Fruit fly (Drosophila melanogaster) whole organism, embryonic: ENCODE data around the gene SpdS.

Source experiments
- Abd-B ChIP-seq: fragments of 200-800 bp; sonication (Bioruptor generic); optimal IDR thresholded peaks from 2 replicates; lab custom pipeline; 2018; ENCODE audit warnings: missing biosample characterization, mild to moderate bottlenecking, missing genetic modification characterization, moderate library complexity
- CG10321 ChIP-seq: fragments of 200-800 bp; sonication (Bioruptor generic); IDR thresholded peaks from 2 replicates; pipeline ENCODE4 v1.3.6; 2022; ENCODE audit warnings: missing biosample characterization, missing genetic modification characterization
- CG10654 ChIP-seq: fragments of 200-800 bp; sonication (Bioruptor generic); optimal IDR thresholded peaks from 2 replicates; lab custom pipeline; 2016; ENCODE audit warnings: missing biosample characterization, missing genetic modification characterization
- CG10959 ChIP-seq: fragments of 200-800 bp; sonication (Bioruptor generic); IDR thresholded peaks from 2 replicates; pipeline ENCODE4 v1.3.6; 2022; ENCODE audit warnings: missing biosample characterization, missing genetic modification characterization
- CG11093 ChIP-seq: fragments of 200-800 bp; sonication (Bioruptor generic); IDR thresholded peaks from 3 replicates; pipeline ENCODE4 v1.3.6; 2022; ENCODE audit warnings: missing biosample characterization, missing genetic modification characterization
- CG11456 ChIP-seq: fragments of 200-800 bp; sonication (Bioruptor generic); IDR thresholded peaks from 3 replicates; pipeline ENCODE4 v1.3.6; 2022; ENCODE audit warnings: missing biosample characterization, missing genetic modification characterization
- CG11560 ChIP-seq: fragments of 200-800 bp; sonication (Bioruptor generic); IDR thresholded peaks from 3 replicates; pipeline ENCODE4 v1.3.6; 2022; ENCODE audit warnings: missing biosample characterization, missing genetic modification characterization
- CG14965 ChIP-seq: fragments of 200-800 bp; sonication (Bioruptor generic); optimal IDR thresholded peaks from 2 replicates; lab custom pipeline; 2016; ENCODE audit warnings: missing biosample characterization, missing genetic modification characterization, borderline replicate concordance
- CG15601 ChIP-seq: fragments of 200-800 bp; sonication (Bioruptor generic); optimal IDR thresholded peaks from 3 replicates; lab custom pipeline; 2019; ENCODE audit warnings: missing biosample characterization, mild to moderate bottlenecking, missing genetic modification characterization, moderate library complexity
- CG16779 ChIP-seq: fragments of 200-800 bp; sonication (Bioruptor generic); IDR thresholded peaks from 2 replicates; pipeline ENCODE4 v1.3.6; 2022; ENCODE audit warnings: missing biosample characterization, missing genetic modification characterization
- CG16863 ChIP-seq: fragments of 200-800 bp; sonication (Bioruptor generic); optimal IDR thresholded peaks from 3 replicates; lab custom pipeline; 2016; ENCODE audit warnings: missing biosample characterization, missing genetic modification characterization
- CG17186 ChIP-seq: fragments of 200-800 bp; sonication (Bioruptor generic); optimal IDR thresholded peaks from 3 replicates; lab custom pipeline; 2017; ENCODE audit warnings: missing biosample characterization, missing genetic modification reagents, missing genetic modification characterization
- CG17359 ChIP-seq: fragments of 200-800 bp; sonication (Bioruptor generic); optimal IDR thresholded peaks from 3 replicates; lab custom pipeline; 2018; ENCODE audit warnings: missing biosample characterization, mild to moderate bottlenecking, missing genetic modification characterization, moderate library complexity
- CG17802 ChIP-seq: fragments of 200-800 bp; sonication (Bioruptor generic); optimal IDR thresholded peaks from 2 replicates; lab custom pipeline; 2018; ENCODE audit warnings: missing biosample characterization, mild to moderate bottlenecking, missing genetic modification characterization, moderate library complexity
- CG1792 ChIP-seq: fragments of 200-800 bp; sonication (Bioruptor generic); optimal IDR thresholded peaks from 2 replicates; lab custom pipeline; 2016; ENCODE audit warnings: missing biosample characterization, missing genetic modification characterization
- CG2116 ChIP-seq: fragments of 200-800 bp; sonication (Bioruptor generic); optimal IDR thresholded peaks from 3 replicates; lab custom pipeline; 2018; ENCODE audit warnings: missing biosample characterization, mild to moderate bottlenecking, missing genetic modification characterization
- CG2129 ChIP-seq: fragments of 200-800 bp; sonication (Bioruptor generic); IDR thresholded peaks from 2 replicates; pipeline ENCODE4 v1.3.6; 2022; ENCODE audit warnings: missing biosample characterization, missing genetic modification characterization; ENCODE audit not compliant: partially characterized antibody
- CG3065 ChIP-seq: fragments of 200-800 bp; sonication (Bioruptor generic); optimal IDR thresholded peaks from 2 replicates; lab custom pipeline; 2016; ENCODE audit warnings: missing biosample characterization, missing genetic modification characterization
- CG32772 ChIP-seq: fragments of 200-800 bp; sonication (Bioruptor generic); IDR thresholded peaks from 2 replicates; pipeline ENCODE4 v1.3.6; 2022; ENCODE audit warnings: missing biosample characterization, missing genetic modification characterization
- CG33213 ChIP-seq: fragments of 200-800 bp; sonication (Bioruptor generic); optimal IDR thresholded peaks from 3 replicates; lab custom pipeline; 2016; ENCODE audit warnings: missing biosample characterization, missing genetic modification characterization
- CG34422 ChIP-seq: fragments of 200-800 bp; sonication (Bioruptor generic); IDR thresholded peaks from 3 replicates; pipeline ENCODE4 v1.3.6; 2022; ENCODE audit warnings: missing biosample characterization, missing genetic modification characterization
- CG4707 ChIP-seq: fragments of 200-800 bp; sonication (Bioruptor generic); optimal IDR thresholded peaks from 2 replicates; lab custom pipeline; 2018; ENCODE audit warnings: missing biosample characterization, mild to moderate bottlenecking, missing genetic modification characterization, moderate library complexity
- CG6689 ChIP-seq: fragments of 200-800 bp; sonication (Bioruptor generic); IDR thresholded peaks from 2 replicates; pipeline ENCODE4 v1.3.6; 2022; ENCODE audit warnings: missing biosample characterization, missing genetic modification characterization
- CG7963 ChIP-seq: fragments of 200-800 bp; sonication (Bioruptor generic); IDR thresholded peaks from 3 replicates; pipeline ENCODE4 v1.3.6; 2022; ENCODE audit warnings: missing biosample characterization, missing genetic modification characterization; ENCODE audit not compliant: partially characterized antibody
- CG8765 ChIP-seq: fragments of 200-800 bp; sonication (Bioruptor generic); IDR thresholded peaks from 2 replicates; pipeline ENCODE4 v1.3.6; 2022; ENCODE audit warnings: missing biosample characterization, missing genetic modification characterization
- CG8944 ChIP-seq: fragments of 200-800 bp; sonication (Bioruptor generic); optimal IDR thresholded peaks from 3 replicates; lab custom pipeline; 2016; ENCODE audit warnings: missing biosample characterization, missing genetic modification characterization
- Fer2 ChIP-seq: fragments of 200-800 bp; sonication (Bioruptor generic); optimal IDR thresholded peaks from 2 replicates; lab custom pipeline; 2018; ENCODE audit warnings: missing biosample characterization, mild to moderate bottlenecking, missing genetic modification characterization, moderate library complexity
- Oli ChIP-seq: fragments of 200-800 bp; sonication (Bioruptor generic); optimal IDR thresholded peaks from 2 replicates; lab custom pipeline; 2018; ENCODE audit warnings: missing biosample characterization, mild to moderate bottlenecking, missing genetic modification characterization, moderate library complexity
- Usf ChIP-seq: fragments of 200-800 bp; sonication (Bioruptor generic); optimal IDR thresholded peaks from 2 replicates; lab custom pipeline; 2017; ENCODE audit warnings: missing genotype, missing biosample characterization, missing genetic modification characterization
- abd-A ChIP-seq: fragments of 200-800 bp; sonication (Bioruptor generic); optimal IDR thresholded peaks from 3 replicates; lab custom pipeline; 2019; ENCODE audit warnings: missing biosample characterization, mild to moderate bottlenecking, missing genetic modification characterization, moderate library complexity
- amos ChIP-seq: fragments of 200-800 bp; sonication (Bioruptor generic); IDR thresholded peaks from 2 replicates; pipeline ENCODE4 v1.3.6; 2022; ENCODE audit warnings: missing biosample characterization, missing genetic modification characterization; ENCODE audit not compliant: partially characterized antibody
- ap ChIP-seq: fragments of 200-800 bp; sonication (Bioruptor generic); IDR thresholded peaks from 2 replicates; pipeline ENCODE4 v1.3.6; 2022; ENCODE audit warnings: missing biosample characterization, missing genetic modification characterization
- bbx ChIP-seq: fragments of 200-800 bp; sonication (Bioruptor generic); IDR thresholded peaks from 2 replicates; pipeline ENCODE4 v1.3.6; 2022; ENCODE audit warnings: missing biosample characterization, missing genetic modification characterization; ENCODE audit not compliant: partially characterized antibody
- cad ChIP-seq: fragments of >200 bp; optimal IDR thresholded peaks from 2 replicates; lab custom pipeline; 2017; ENCODE audit warnings: missing biosample characterization, missing genetic modification characterization
- ci ChIP-seq: fragments of 200-800 bp; sonication (Bioruptor generic); IDR thresholded peaks from 3 replicates; pipeline ENCODE4 v1.3.6; 2022; ENCODE audit warnings: missing biosample characterization, missing genetic modification characterization
- dati ChIP-seq: fragments of 200-800 bp; sonication (Bioruptor generic); IDR thresholded peaks from 2 replicates; pipeline ENCODE4 v1.3.6; 2022; ENCODE audit warnings: missing biosample characterization, missing genetic modification characterization
- dm ChIP-seq: fragments of 200-800 bp; sonication (Bioruptor generic); optimal IDR thresholded peaks from 3 replicates; lab custom pipeline; 2016; ENCODE audit warnings: missing biosample characterization, missing genetic modification characterization
- dmrt99B ChIP-seq: fragments of 200-800 bp; sonication (Bioruptor generic); optimal IDR thresholded peaks from 2 replicates; lab custom pipeline; 2018; ENCODE audit warnings: missing biosample characterization, mild to moderate bottlenecking, missing genetic modification characterization, moderate library complexity
- dpn ChIP-seq, 2 experiments: fragments of 200-800 bp; sonication (Bioruptor generic); optimal IDR thresholded peaks; 3 replicates each; lab custom pipeline; 2016; ENCODE audit warnings: missing biosample characterization in 2 of 2, missing genetic modification characterization in 2 of 2
- hth ChIP-seq: fragments of >200 bp; optimal IDR thresholded peaks from 2 replicates; lab custom pipeline; 2017; ENCODE audit warnings: inconsistent platforms
- ind ChIP-seq: fragments of 200-800 bp; sonication (Bioruptor generic); optimal IDR thresholded peaks from 3 replicates; lab custom pipeline; 2016; ENCODE audit warnings: missing biosample characterization, missing genetic modification characterization
- knrl ChIP-seq: fragments of 200-800 bp; sonication (Bioruptor generic); IDR thresholded peaks from 3 replicates; pipeline ENCODE4 v1.3.6; 2022; ENCODE audit warnings: missing biosample characterization, missing genetic modification characterization; ENCODE audit not compliant: partially characterized antibody
- lilli ChIP-seq: fragments of 200-800 bp; sonication (Bioruptor generic); optimal IDR thresholded peaks from 3 replicates; lab custom pipeline; 2016; ENCODE audit warnings: missing biosample characterization, missing genetic modification characterization
- mld ChIP-seq: fragments of 200-800 bp; sonication (Bioruptor generic); IDR thresholded peaks from 3 replicates; pipeline ENCODE4 v1.3.6; 2022; ENCODE audit warnings: missing biosample characterization, missing genetic modification characterization; ENCODE audit not compliant: partially characterized antibody
- pfk ChIP-seq: fragments of 200-800 bp; sonication (Bioruptor generic); optimal IDR thresholded peaks from 2 replicates; lab custom pipeline; 2018; ENCODE audit warnings: missing biosample characterization, mild to moderate bottlenecking, missing genetic modification characterization, moderate library complexity
- phol ChIP-seq: fragments of 200-800 bp; sonication (Bioruptor generic); optimal IDR thresholded peaks from 3 replicates; lab custom pipeline; 2018; ENCODE audit warnings: missing biosample characterization, mild to moderate bottlenecking, missing genetic modification characterization, moderate library complexity
- scrt ChIP-seq: fragments of 200-800 bp; sonication (Bioruptor generic); optimal IDR thresholded peaks from 2 replicates; lab custom pipeline; 2018; ENCODE audit warnings: missing biosample characterization, mild to moderate bottlenecking, missing genetic modification characterization, moderate library complexity
- sens-2 ChIP-seq: fragments of 200-800 bp; sonication (Bioruptor generic); IDR thresholded peaks from 2 replicates; pipeline ENCODE4 v1.3.6; 2022; ENCODE audit warnings: missing biosample characterization, missing genetic modification characterization
- sr ChIP-seq: fragments of 200-800 bp; sonication (Bioruptor generic); IDR thresholded peaks from 3 replicates; pipeline ENCODE4 v1.3.6; 2022; ENCODE audit warnings: missing biosample characterization, missing genetic modification characterization
- zfh1 ChIP-seq: fragments of 200-800 bp; sonication (Bioruptor generic); IDR thresholded peaks from 3 replicates; pipeline ENCODE4 v1.3.6; 2022; ENCODE audit warnings: missing biosample characterization, missing genetic modification characterization

The SpdS gene

dm6 chr3R:9626880-9627401, 4.5 kb upstream of the SpdS start, which contains the start of the genes CG9427 and CG8319 (continued):
- TF ChIP-seq CG14965 (GFP tag; lab: Kevin White, UChicago) (no peak), CG11093 (no peak), knrl (GFP tag; lab: Robert Waterston, UW) (peak; percentile 87), CG15601 (tag; lab: Kevin White, UChicago) (peak; percentile 33), CG1792 (GFP tag; lab: Kevin White, UChicago) (no peak), CG8944 (GFP tag; lab: Kevin White, UChicago) (peak; percentile 34), Usf (GFP tag; lab: Kevin White, UChicago) (no peak), CG2129 (GFP tag; lab: Robert Waterston, UW) (peak; percentile 75), scrt (GFP tag; lab: Kevin White, UChicago) (peak; percentile 40), ind (GFP tag; lab: Kevin White, UChicago) (peak; percentile 67), CG11456 (GFP tag; lab: Robert Waterston, UW) (0 out of 3 replicates have a peak, but pooled peaks have one; percentile 40), mld (0 out of 3 replicates have a peak, but pooled peaks have one; percentile 40), CG6689 (peak; percentile 25; the same call in 1 of the 2 replicates), Oli (tag; lab: Kevin White, UChicago) (no peak), ap (GFP tag; lab: Robert Waterston, UW) (no peak; the same call in 1 of the 2 replicates), cad (GFP tag; lab: Kevin White, UChicago) (no peak), dm (GFP tag; lab: Kevin White, UChicago) (peak; percentile 53), CG16779 (GFP tag; lab: Robert Waterston, UW) (no peak), zfh1 (peak; percentile 63; the same call in 1 of the 3 replicates), CG17186 (GFP tag; lab: Kevin White, UChicago) (peak; percentile 63), pfk (no peak), CG2116 (GFP tag; lab: Kevin White, UChicago) (peak; percentile 92), CG16863 (GFP tag; lab: Kevin White, UChicago) (peak; percentile 49), CG3065 (GFP tag; lab: Kevin White, UChicago) (peak; percentile 41), CG8765 (GFP tag; lab: Robert Waterston, UW) (no peak), dmrt99B (peak; percentile 30), hth (no peak), CG32772 (GFP tag; lab: Robert Waterston, UW) (no peak), abd-A (tag; lab: Kevin White, UChicago) (no peak), amos (GFP tag; lab: Robert Waterston, UW) (peak; percentile 74), Fer2 (tag; lab: Kevin White, UChicago) (peak; percentile 52), sens-2 (GFP tag; lab: Robert Waterston, UW) (no peak), CG33213 (peak; percentile 26), CG10959 (no peak), Abd-B (GFP tag; lab: Kevin White, UChicago) (no peak), CG17359 (tag; lab: Kevin White, UChicago) (peak; percentile 64), CG11560 (no peak), ci (GFP tag; lab: Robert Waterston, UW) (peak; percentile 60; the same call in 1 of the 3 replicates), CG10321 (GFP tag; lab: Robert Waterston, UW) (no peak), bbx (peak; percentile 74), lilli (GFP tag; lab: Kevin White, UChicago) (peak; percentile 87), CG4707 (GFP tag; lab: Kevin White, UChicago) (no peak), CG34422 (no peak; the same call in 2 of the 3 replicates), phol (tag; lab: Kevin White, UChicago) (peak; percentile 85), dpn (GFP tag; optimal IDR thresholded peaks at IDR 0.05; lab: Kevin White, UChicago) (peak; percentile 57 to 77), CG17802 (no peak), CG10654 (peak; percentile 40), sr (no peak), dati (GFP tag; lab: Robert Waterston, UW) (no peak), CG7963 (GFP tag; lab: Robert Waterston, UW) (peak; percentile 70)
